Worm (Caenorhabditis elegans) whole organism, L4 larva: ENCODE measurements around the gene T11F8.4.
"Not testable (repeated sequence)": the region's sequence is repeated elsewhere in the genome, so short reads cannot be mapped to it uniquely, and the experiment has no call there.

Source experiments
- F26F4.8 ChIP-seq: fragments of 200-800 bp; sonication (Bioruptor generic); conservative IDR thresholded peaks from 2 replicates; pipeline ENCODE4 v1.3.6; 2022; ENCODE audit warnings: missing genetic modification characterization, missing compliant biosample characterization
- F44E2.7 ChIP-seq: fragments of 200-800 bp; sonication (Bioruptor generic); IDR thresholded peaks from 2 replicates; pipeline ENCODE4 v2.1.2; 2022; ENCODE audit warnings: missing genetic modification characterization, missing compliant biosample characterization
- F49E8.2 ChIP-seq: sonication (generic microtip); optimal IDR thresholded peaks from 2 replicates; lab custom pipeline; 2016; ENCODE audit warnings: missing compliant biosample characterization, mild to moderate bottlenecking, missing genetic modification characterization, borderline replicate concordance
- T20F7.1 ChIP-seq: fragments of 200-800 bp; sonication (Bioruptor generic); optimal IDR thresholded peaks from 2 replicates; lab custom pipeline; 2018; ENCODE audit warnings: mild to moderate bottlenecking, missing genetic modification characterization, missing compliant biosample characterization
- Y48G9A.11 ChIP-seq: fragments of 200-800 bp; sonication (Bioruptor generic); IDR thresholded peaks from 2 replicates; pipeline ENCODE4 v1.3.6; 2022; ENCODE audit warnings: missing genetic modification reagents, missing genetic modification characterization, missing compliant biosample characterization
- Y5F2A.4 ChIP-seq: fragments of 200-800 bp; sonication (Bioruptor generic); optimal IDR thresholded peaks from 2 replicates; lab custom pipeline; 2018; ENCODE audit warnings: mild to moderate bottlenecking, missing genetic modification characterization, missing compliant biosample characterization
- ZK546.5 ChIP-seq, 2 experiments: sonication (generic microtip); optimal IDR thresholded peaks; 2 replicates each; lab custom pipeline; 2017; ENCODE audit warnings: missing biosample characterization in 2 of 2, missing genetic modification characterization in 2 of 2
- aha-1 ChIP-seq: fragments of 150-350 bp; peaks from one replicate; lab custom pipeline; 2014; ENCODE audit warnings: missing biosample characterization, missing genetic modification characterization
- ama-1 ChIP-seq: fragments of 150-350 bp; optimal IDR thresholded peaks from 2 replicates; lab custom pipeline; 2014; ENCODE audit warnings: inconsistent platforms, mixed read lengths
- ceh-62 ChIP-seq: sonication (generic microtip); optimal IDR thresholded peaks from 2 replicates; lab custom pipeline; 2017; ENCODE audit warnings: missing biosample characterization, missing genetic modification characterization
- ceh-82 ChIP-seq: sonication (generic microtip); optimal IDR thresholded peaks from 2 replicates; lab custom pipeline; 2017; ENCODE audit warnings: missing biosample characterization, missing genetic modification characterization
- daf-12 ChIP-seq: fragments of 150-350 bp; optimal IDR thresholded peaks from 2 replicates; lab custom pipeline; 2014; ENCODE audit warnings: missing biosample characterization, missing genetic modification reagents, missing genetic modification characterization
- daf-16 ChIP-seq, 3 experiments: sonication (generic microtip); optimal IDR thresholded peaks; 2 replicates each; lab custom pipeline; 2016 to 2017; ENCODE audit warnings: missing genetic modification characterization in 3 of 3, missing genetic modification reagents in 3 of 3, mild to moderate bottlenecking in 2 of 3, missing compliant biosample characterization in 2 of 3, missing biosample characterization in 1 of 3, moderate library complexity in 1 of 3
- daf-19 ChIP-seq: fragments of 200-800 bp; sonication (Bioruptor generic); conservative IDR thresholded peaks from 2 replicates; pipeline ENCODE4 v1.3.6; 2022; ENCODE audit warnings: missing genetic modification characterization, missing compliant biosample characterization
- dmd-8 ChIP-seq: fragments of 200-800 bp; sonication (Bioruptor generic); IDR thresholded peaks from 2 replicates; pipeline ENCODE4 v1.3.6; 2022; ENCODE audit warnings: missing genetic modification characterization, missing compliant biosample characterization
- dpl-1 ChIP-seq: fragments of 150-350 bp; optimal IDR thresholded peaks from 2 replicates; lab custom pipeline; 2014; ENCODE audit warnings: missing biosample characterization, missing genetic modification reagents, missing genetic modification characterization
- fos-1 ChIP-seq: fragments of 150-350 bp; optimal IDR thresholded peaks from 2 replicates; lab custom pipeline; 2014; ENCODE audit warnings: missing biosample characterization, missing genetic modification characterization
- hif-1 ChIP-seq, 2 experiments: sonication (generic microtip); optimal IDR thresholded peaks; 2 replicates each; lab custom pipeline; 2016 to 2017; ENCODE audit warnings: missing compliant biosample characterization in 2 of 2, missing genetic modification characterization in 2 of 2, missing genetic modification reagents in 2 of 2, missing genotype in 2 of 2, mild to moderate bottlenecking in 1 of 2
- hlh-11 ChIP-seq: fragments of 200-800 bp; sonication (Bioruptor generic); optimal IDR thresholded peaks from 2 replicates; lab custom pipeline; 2018; ENCODE audit warnings: mild to moderate bottlenecking, missing genetic modification characterization, missing compliant biosample characterization
- lin-1 ChIP-seq: fragments of 200-800 bp; sonication (Bioruptor generic); IDR thresholded peaks from 2 replicates; pipeline ENCODE4 v1.3.6; 2022; ENCODE audit warnings: missing genetic modification reagents, missing genetic modification characterization, missing compliant biosample characterization
- lin-38 ChIP-seq: fragments of 200-800 bp; sonication (Bioruptor generic); IDR thresholded peaks from 2 replicates; pipeline ENCODE4 v1.3.6; 2022; ENCODE audit warnings: missing genetic modification reagents, missing genetic modification characterization, missing compliant biosample characterization
- lin-39 ChIP-seq: fragments of 150-350 bp; optimal IDR thresholded peaks from 2 replicates; lab custom pipeline; 2014; ENCODE audit warnings: missing biosample characterization, missing genetic modification reagents, missing genetic modification characterization
- lir-3 ChIP-seq: sonication (generic microtip); optimal IDR thresholded peaks from 2 replicates; lab custom pipeline; 2016; ENCODE audit warnings: mild to moderate bottlenecking, missing genetic modification characterization, missing compliant biosample characterization
- lsy-2 ChIP-seq, 2 experiments: fragments of 150-350 bp in 1 of 2; sonication (generic microtip) in 1 of 2; optimal IDR thresholded peaks; 2 replicates each; lab custom pipeline; 2014 to 2017; ENCODE audit warnings: missing biosample characterization in 2 of 2, missing genetic modification characterization in 2 of 2
- mxl-3 ChIP-seq: fragments of 200-800 bp; sonication (Bioruptor generic); optimal IDR thresholded peaks from 2 replicates; lab custom pipeline; 2018; ENCODE audit warnings: mild to moderate bottlenecking, missing genetic modification characterization, missing compliant biosample characterization
- nhr-10 ChIP-seq: fragments of 150-350 bp; optimal IDR thresholded peaks from 2 replicates; lab custom pipeline; 2014; ENCODE audit warnings: missing biosample characterization, missing genetic modification characterization
- nhr-102 ChIP-seq: sonication (generic microtip); optimal IDR thresholded peaks from 2 replicates; lab custom pipeline; 2016; ENCODE audit warnings: mild to moderate bottlenecking, missing genetic modification characterization, moderate library complexity, missing compliant biosample characterization
- nhr-11 ChIP-seq: fragments of 150-350 bp; optimal IDR thresholded peaks from 2 replicates; lab custom pipeline; 2014; ENCODE audit warnings: missing biosample characterization, missing genetic modification characterization
- nhr-28 ChIP-seq: fragments of 150-350 bp; optimal IDR thresholded peaks from 2 replicates; lab custom pipeline; 2014; ENCODE audit warnings: missing biosample characterization, missing genetic modification characterization
- nhr-41 ChIP-seq: fragments of 200-800 bp; sonication (Bioruptor generic); IDR thresholded peaks from 2 replicates; pipeline ENCODE4 v1.3.6; 2022; ENCODE audit warnings: missing genetic modification reagents, missing genetic modification characterization, missing compliant biosample characterization
- nhr-76 ChIP-seq: fragments of 150-350 bp; optimal IDR thresholded peaks from 2 replicates; lab custom pipeline; 2014; ENCODE audit warnings: missing biosample characterization, missing genetic modification characterization
- pqm-1 ChIP-seq: sonication (generic microtip); optimal IDR thresholded peaks from 2 replicates; lab custom pipeline; 2017; ENCODE audit warnings: missing biosample characterization, missing genetic modification characterization
- skn-1 ChIP-seq: fragments of 150-350 bp; optimal IDR thresholded peaks from 2 replicates; lab custom pipeline; 2014; ENCODE audit warnings: missing biosample characterization, missing genetic modification characterization
- spr-3 ChIP-seq: fragments of 200-800 bp; sonication (Bioruptor generic); optimal IDR thresholded peaks from 2 replicates; lab custom pipeline; 2018; ENCODE audit warnings: mild to moderate bottlenecking, missing genetic modification characterization, missing compliant biosample characterization
- unc-62 ChIP-seq, 3 experiments: fragments of 150-350 bp in 1 of 3; sonication (generic microtip); optimal IDR thresholded peaks in 2 of 3; peaks in 1 of 3; 1 replicate in 1 of 3; 2 replicates in 2 of 3; lab custom pipeline; 2014 to 2017; ENCODE audit warnings: missing biosample characterization in 3 of 3, missing genetic modification characterization in 3 of 3, missing genetic modification reagents in 3 of 3, missing genotype in 1 of 3
- zfp-2 ChIP-seq: sonication (generic microtip); optimal IDR thresholded peaks from 2 replicates; lab custom pipeline; 2016; ENCODE audit warnings: mild to moderate bottlenecking, missing genetic modification characterization, missing compliant biosample characterization
- zfp-3 ChIP-seq: fragments of 200-800 bp; sonication (Bioruptor generic); conservative IDR thresholded peaks from 2 replicates; pipeline ENCODE4 v1.3.6; 2022; ENCODE audit warnings: missing genetic modification reagents, missing genetic modification characterization, missing compliant biosample characterization
- zip-11 ChIP-seq: fragments of 200-800 bp; sonication (Bioruptor generic); IDR thresholded peaks from 2 replicates; pipeline ENCODE4 v1.3.6; 2022; ENCODE audit warnings: missing genetic modification characterization, missing compliant biosample characterization
- ztf-7 ChIP-seq: fragments of 150-350 bp; optimal IDR thresholded peaks from 2 replicates; lab custom pipeline; 2014; ENCODE audit warnings: missing biosample characterization, missing genetic modification characterization

T11F8.4 gene

ce11 chrIV:5469739-5470138, 6.6 kb downstream of the T11F8.4 start, which contains the start of gene rme-2 (continued):
- TF ChIP-seq daf-19 (GFP tag; lab: Robert Waterston, UW) (no peak), F44E2.7 (no peak), F49E8.2 (peak; percentile 74), skn-1 (no peak), zfp-3 (no peak), lsy-2 (tag; optimal IDR thresholded peaks at IDR 0.05; lab: Kevin White, UChicago) (no peak), zfp-2 (no peak), Y48G9A.11 (GFP tag; lab: Robert Waterston, UW) (0 out of 2 replicates have a peak, but pooled peaks have one; percentile 35), mxl-3 (no peak)

ce11 chrIV:5464403-5464802, 12.0 kb downstream of the T11F8.4 start, which contains the start of gene Y52D5A.2:
Gene Y52D5A.2 (minus strand): TSS chrIV:5464503.
- TF ChIP-seq aha-1 (tag; lab: Kevin White, UChicago), result peak; percentile 25

ce11 chrIV:5462820-5463219, 13.5 kb downstream of the T11F8.4 start:
- TF ChIP-seq spr-3 (GFP tag; lab: Kevin White, UChicago) (no peak), nhr-10 (no peak), pqm-1 (tag; lab: Kevin White, UChicago) (no peak), aha-1 (tag; lab: Kevin White, UChicago) (peak; percentile 92)

ce11 chrIV:5455999-5456398, 20.4 kb downstream of the T11F8.4 start, which contains the start of gene Y4C6A.3:
Gene Y4C6A.3 (minus strand): TSS chrIV:5456099.
- TF ChIP-seq nhr-11, nhr-28, aha-1 (tag; lab: Kevin White, UChicago): not testable (repeated sequence)
- TF ChIP-seq, all 104 proteins: peak for 0; not testable (repeated sequence) for 104

- TF ChIP-seq lin-38 (GFP tag; lab: Robert Waterston, UW) (no peak), ztf-7 (tag; lab: Kevin White, UChicago) (no peak), pqm-1 (tag; lab: Kevin White, UChicago) (no peak), lin-1 (no peak), ama-1 (lab: Kevin White, UChicago) (no peak), dpl-1 (GFP tag; lab: Kevin White, UChicago) (no peak), F26F4.8 (GFP tag; lab: Robert Waterston, UW) (no peak), Y5F2A.4 (GFP tag; lab: Kevin White, UChicago) (no peak), hif-1 (tag; optimal IDR thresholded peaks at IDR 0.05; lab: Kevin White, UChicago) (no peak), daf-12 (tag; lab: Kevin White, UChicago) (no peak), unc-62 (GFP tag; optimal IDR thresholded peaks at IDR 0.05 in 1 of 2; lab: Kevin White, UChicago) (no peak), unc-62 (tag; optimal IDR thresholded peaks at IDR 0.05; lab: Kevin White, UChicago) (no peak), zip-11 (GFP tag; lab: Robert Waterston, UW) (no peak), nhr-76 (tag; lab: Kevin White, UChicago) (no peak), lin-39 (tag; lab: Kevin White, UChicago) (no peak), ZK546.5 (tag; optimal IDR thresholded peaks at IDR 0.05; lab: Kevin White, UChicago) (no peak)
Observed at ce11 chrIV:5452667-5453066, 23.7 kb downstream of the T11F8.4 start, which contains the start of gene Y4C6A.4. Gene Y4C6A.4 (plus strand): TSS chrIV:5452967.

ce11 chrIV:5438705-5439104, 37.7 kb downstream of the T11F8.4 start, which contains the start of gene mgl-3:
Gene mgl-3 (plus strand): TSS chrIV:5439005.
- TF ChIP-seq ceh-62 (tag; lab: Kevin White, UChicago) (no peak), aha-1 (tag; lab: Kevin White, UChicago) (no peak), hif-1 (tag; optimal IDR thresholded peaks at IDR 0.05; lab: Kevin White, UChicago) (no peak), hlh-11 (tag; lab: Kevin White, UChicago) (no peak), nhr-102 (tag; lab: Kevin White, UChicago) (no peak), lin-39 (tag; lab: Kevin White, UChicago) (no peak), lir-3 (tag; lab: Kevin White, UChicago) (no peak), dmd-8 (GFP tag; lab: Robert Waterston, UW) (no peak), T20F7.1 (GFP tag; lab: Kevin White, UChicago) (no peak), fos-1 (tag; lab: Kevin White, UChicago) (no peak), daf-16 (GFP tag; optimal IDR thresholded peaks at IDR 0.05; lab: Kevin White, UChicago) (no peak), daf-16 (tag; optimal IDR thresholded peaks at IDR 0.05; lab: Kevin White, UChicago) (no peak), ceh-82 (tag; lab: Kevin White, UChicago) (no peak), nhr-41 (GFP tag; lab: Robert Waterston, UW) (no peak)
